Worm (Caenorhabditis elegans) whole organism, mixed stage, embryonic: ENCODE results near the gene C07A9.13.

Source experiments
- blmp-1 ChIP-seq: fragments of 150-350 bp; optimal IDR thresholded peaks from 2 replicates; lab custom pipeline; 2014; ENCODE audit warnings: missing biosample characterization, missing genetic modification characterization
- ceh-83 ChIP-seq: fragments of 200-800 bp; sonication (Bioruptor generic); optimal IDR thresholded peaks from 2 replicates; lab custom pipeline; 2018; ENCODE audit warnings: mild to moderate bottlenecking, missing genetic modification characterization, missing compliant biosample characterization
- nhr-2 ChIP-seq: fragments of 150-350 bp; optimal IDR thresholded peaks from 2 replicates; lab custom pipeline; 2014; ENCODE audit warnings: missing biosample characterization, missing genetic modification characterization
- nhr-237 ChIP-seq: fragments of 150-350 bp; optimal IDR thresholded peaks from 2 replicates; lab custom pipeline; 2014; ENCODE audit warnings: missing biosample characterization, missing genetic modification characterization
- nhr-76 ChIP-seq: sonication (generic microtip); optimal IDR thresholded peaks from 2 replicates; lab custom pipeline; 2017; ENCODE audit warnings: missing biosample characterization, missing genetic modification characterization
- sptf-1 ChIP-seq: sonication (generic microtip); optimal IDR thresholded peaks from 2 replicates; lab custom pipeline; 2017; ENCODE audit warnings: mild to moderate bottlenecking, missing genetic modification characterization, moderate library complexity, missing compliant biosample characterization
- unc-62 ChIP-seq: fragments of 150-350 bp; optimal IDR thresholded peaks from 2 replicates; lab custom pipeline; 2014; ENCODE audit warnings: missing biosample characterization, missing genetic modification reagents, missing genetic modification characterization
- ztf-11 ChIP-seq: fragments of 150-350 bp; optimal IDR thresholded peaks from 2 replicates; lab custom pipeline; 2014; ENCODE audit warnings: missing biosample characterization, missing genetic modification characterization

DNA sequence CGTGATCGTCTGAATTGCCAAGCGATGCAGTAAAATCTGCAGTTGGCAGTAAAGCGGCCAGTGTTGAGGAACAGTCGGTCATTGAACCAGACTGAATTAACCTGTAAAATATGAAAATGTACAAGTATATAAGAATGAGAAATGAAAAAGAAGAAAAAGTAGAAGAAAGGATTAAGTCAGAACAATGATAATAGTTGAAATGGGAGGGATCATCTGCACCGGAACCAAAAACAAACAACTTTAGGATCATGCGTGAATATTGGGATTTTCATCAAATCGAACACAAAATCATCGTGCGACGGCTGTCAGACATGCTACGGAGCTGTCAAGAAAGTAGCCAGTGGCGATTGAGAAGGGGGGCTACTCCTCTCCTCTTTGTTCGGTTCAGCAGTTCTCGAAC is 44.1 kb downstream of the C07A9.13 start, which contains the start of gene gei-13:
- TF ChIP-seq nhr-76 (no peak), ceh-83 (GFP tag; lab: Kevin White, UChicago) (no peak), ztf-11 (tag; lab: Kevin White, UChicago) (no peak), blmp-1 (tag; lab: Kevin White, UChicago) (no peak), nhr-2 (tag; lab: Kevin White, UChicago) (no peak), nhr-237 (tag; lab: Kevin White, UChicago) (no peak), sptf-1 (tag; lab: Kevin White, UChicago) (no peak), unc-62 (GFP tag; lab: Kevin White, UChicago) (no peak)
